Fruit fly (Drosophila melanogaster) whole organism, embryonic: ENCODE measurements around the gene Cul2.

Source experiments
- CG13287 ChIP-seq: fragments of 200-800 bp; sonication (Bioruptor generic); IDR thresholded peaks from 2 replicates; pipeline ENCODE4 v1.3.6; 2022; ENCODE audit warnings: missing biosample characterization, missing genetic modification characterization; ENCODE audit not compliant: partially characterized antibody
- CG14014 ChIP-seq: fragments of 200-800 bp; sonication (Bioruptor generic); IDR thresholded peaks from 2 replicates; pipeline ENCODE4 v1.3.6; 2022; ENCODE audit warnings: missing biosample characterization, missing genetic modification characterization
- CG15269 ChIP-seq: fragments of 200-800 bp; sonication (Bioruptor generic); optimal IDR thresholded peaks from 2 replicates; lab custom pipeline; 2018; ENCODE audit warnings: missing biosample characterization, mild to moderate bottlenecking, missing genetic modification characterization, moderate library complexity
- CG4328 ChIP-seq: fragments of 200-800 bp; sonication (Bioruptor generic); optimal IDR thresholded peaks from 3 replicates; lab custom pipeline; 2017; ENCODE audit warnings: missing biosample characterization, missing genetic modification reagents, missing genetic modification characterization
- CG9932 ChIP-seq: fragments of 200-800 bp; sonication (Bioruptor generic); IDR thresholded peaks from 2 replicates; pipeline ENCODE4 v1.3.6; 2022; ENCODE audit warnings: missing biosample characterization, missing genetic modification characterization
- en ChIP-seq: fragments of 200-800 bp; sonication (Bioruptor generic); optimal IDR thresholded peaks from 2 replicates; lab custom pipeline; 2016; ENCODE audit warnings: missing biosample characterization, missing genetic modification characterization
- gfzf ChIP-seq: fragments of 200-800 bp; sonication (Bioruptor generic); optimal IDR thresholded peaks from 2 replicates; lab custom pipeline; 2016; ENCODE audit warnings: missing biosample characterization, mild to moderate bottlenecking, missing genetic modification characterization, moderate library complexity
- usp ChIP-seq: fragments of >200 bp; optimal IDR thresholded peaks from 2 replicates; lab custom pipeline; 2017; ENCODE audit warnings: missing biosample characterization, missing genetic modification characterization

DNA sequence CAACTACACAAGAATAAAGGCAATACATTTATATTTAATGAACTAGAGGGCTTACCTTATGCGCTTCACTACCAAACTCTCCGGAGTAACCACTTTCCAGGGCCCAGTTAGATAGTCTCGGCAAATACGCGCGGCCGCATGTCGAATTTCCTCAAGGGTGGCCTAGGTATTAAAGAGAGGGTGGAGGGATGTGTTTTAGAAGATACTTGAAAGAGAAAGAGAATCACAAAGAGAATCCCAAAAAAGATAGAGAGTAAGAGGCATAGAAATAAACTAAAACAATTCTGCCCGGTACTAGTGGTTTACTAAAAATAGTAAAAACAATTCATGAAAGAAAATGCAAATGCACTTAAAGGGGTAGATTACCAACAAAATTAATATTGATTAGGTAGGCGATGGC is 40.6 kb upstream of the Cul2 start:
- TF ChIP-seq CG9932 (GFP tag; lab: Robert Waterston, UW) (no peak), CG14014 (GFP tag; lab: Robert Waterston, UW) (no peak), usp (GFP tag; lab: Kevin White, UChicago) (no peak), gfzf (GFP tag; lab: Kevin White, UChicago) (no peak), en (GFP tag; lab: Kevin White, UChicago) (no peak), CG4328 (GFP tag; lab: Kevin White, UChicago) (no peak), CG15269 (tag; lab: Kevin White, UChicago) (no peak), CG13287 (GFP tag; lab: Robert Waterston, UW) (no peak)
